Fruit fly (Drosophila melanogaster) whole organism, pupa: ENCODE results near the gene CG9948.

ENCODE experiments used
- CG10348 ChIP-seq: fragments of 200-800 bp; sonication (Bioruptor generic); IDR thresholded peaks from 2 replicates; pipeline ENCODE4 v1.3.6; 2022; ENCODE audit warnings: missing biosample characterization, missing genetic modification characterization
- CG12605 ChIP-seq: fragments of 200-800 bp; sonication (Bioruptor generic); IDR thresholded peaks from 2 replicates; pipeline ENCODE4 v1.3.6; 2022; ENCODE audit warnings: missing biosample characterization, missing genetic modification characterization
- CG13204 ChIP-seq: fragments of 200-800 bp; sonication (Bioruptor generic); optimal IDR thresholded peaks from 2 replicates; lab custom pipeline; 2018; ENCODE audit warnings: missing biosample characterization, mild to moderate bottlenecking, missing genetic modification characterization, moderate library complexity
- CG14655 ChIP-seq: fragments of 200-800 bp; sonication (Bioruptor generic); optimal IDR thresholded peaks from 3 replicates; lab custom pipeline; 2017; ENCODE audit warnings: mild to moderate bottlenecking, missing biosample characterization, missing genetic modification reagents, missing genetic modification characterization
- CG15710 ChIP-seq: fragments of 200-800 bp; sonication (Bioruptor generic); optimal IDR thresholded peaks from 2 replicates; lab custom pipeline; 2018; ENCODE audit warnings: missing biosample characterization, mild to moderate bottlenecking, missing genetic modification characterization, moderate library complexity
- CG17806 ChIP-seq: fragments of 200-800 bp; sonication (Bioruptor generic); optimal IDR thresholded peaks from 2 replicates; lab custom pipeline; 2018; ENCODE audit warnings: missing biosample characterization, mild to moderate bottlenecking, missing genetic modification characterization, moderate library complexity
- CG32121 ChIP-seq: fragments of 200-800 bp; sonication (Bioruptor generic); IDR thresholded peaks from 2 replicates; pipeline ENCODE4 v1.3.6; 2022; ENCODE audit warnings: missing biosample characterization, missing genetic modification characterization
- CG34367 ChIP-seq: fragments of 200-800 bp; sonication (Bioruptor generic); optimal IDR thresholded peaks from 2 replicates; lab custom pipeline; 2018; ENCODE audit warnings: missing biosample characterization, mild to moderate bottlenecking, missing genetic modification characterization
- CG4496 ChIP-seq: fragments of 200-800 bp; sonication (Bioruptor generic); IDR thresholded peaks from 3 replicates; pipeline ENCODE4 v1.3.6; 2022; ENCODE audit warnings: missing biosample characterization, missing genetic modification characterization
- CG8159 ChIP-seq: fragments of 200-800 bp; sonication (Bioruptor generic); optimal IDR thresholded peaks from 3 replicates; lab custom pipeline; 2018; ENCODE audit warnings: missing biosample characterization, mild to moderate bottlenecking, missing genetic modification characterization, moderate library complexity
- CG8301 ChIP-seq: fragments of 200-800 bp; sonication (Bioruptor generic); optimal IDR thresholded peaks from 2 replicates; lab custom pipeline; 2018; ENCODE audit warnings: missing biosample characterization, mild to moderate bottlenecking, missing genetic modification characterization
- CG9948 ChIP-seq: fragments of 200-800 bp; sonication (Bioruptor generic); optimal IDR thresholded peaks from 2 replicates; lab custom pipeline; 2018; ENCODE audit warnings: missing biosample characterization, mild to moderate bottlenecking, missing genetic modification characterization, moderate library complexity
- D1 ChIP-seq: fragments of 200-800 bp; sonication (Bioruptor generic); optimal IDR thresholded peaks from 2 replicates; lab custom pipeline; 2018; ENCODE audit warnings: missing biosample characterization, mild to moderate bottlenecking, missing genetic modification characterization, moderate library complexity
- EcR ChIP-seq: fragments of 200-800 bp; sonication (Bioruptor generic); optimal IDR thresholded peaks from 3 replicates; lab custom pipeline; 2019; ENCODE audit warnings: missing biosample characterization, missing genetic modification characterization, mild to moderate bottlenecking, moderate library complexity, missing genetic modification reagents
- Ets98B ChIP-seq: fragments of 200-800 bp; sonication (Bioruptor generic); IDR thresholded peaks from 2 replicates; pipeline ENCODE4 v1.3.6; 2022; ENCODE audit warnings: missing biosample characterization, missing genetic modification characterization
- Pif1A ChIP-seq: fragments of 200-800 bp; sonication (Bioruptor generic); optimal IDR thresholded peaks from 3 replicates; lab custom pipeline; 2016; ENCODE audit warnings: missing biosample characterization, missing genetic modification characterization
- Pif1B ChIP-seq: fragments of 200-800 bp; sonication (Bioruptor generic); optimal IDR thresholded peaks from 3 replicates; lab custom pipeline; 2016; ENCODE audit warnings: missing biosample characterization, missing genetic modification characterization
- Snoo ChIP-seq: fragments of 200-800 bp; sonication (Bioruptor generic); optimal IDR thresholded peaks from 3 replicates; lab custom pipeline; 2017; ENCODE audit warnings: missing biosample characterization, mild to moderate bottlenecking, missing genetic modification characterization, inconsistent platforms
- fd96Ca ChIP-seq: fragments of 200-800 bp; sonication (Bioruptor generic); IDR thresholded peaks from 3 replicates; pipeline ENCODE4 v1.3.6; 2022; ENCODE audit warnings: missing biosample characterization, missing genetic modification characterization
- gl ChIP-seq: fragments of 200-800 bp; sonication (Bioruptor generic); optimal IDR thresholded peaks from 2 replicates; lab custom pipeline; 2018; ENCODE audit warnings: missing biosample characterization, mild to moderate bottlenecking, missing genetic modification characterization
- rn ChIP-seq: fragments of 200-800 bp; sonication (Bioruptor generic); IDR thresholded peaks from 2 replicates; pipeline ENCODE4 v1.3.6; 2022; ENCODE audit warnings: missing biosample characterization, missing genetic modification characterization

The CG9948 gene

dm6 chr3L:6990288-6990687 lies 34.5 kb downstream of the CG9948 start, which contains the start of gene bin:
bin (plus strand) TSS chr3L:6990622.
- no peak for TF ChIP-seq CG17806 (tag; lab: Kevin White, UChicago)
- no peak for TF ChIP-seq EcR (GFP tag; lab: Kevin White, UChicago)
- TF ChIP-seq CG32121 (GFP tag; lab: Robert Waterston, UW), result no peak
- no peak for TF ChIP-seq CG4496 (GFP tag; lab: Robert Waterston, UW)
- no peak for TF ChIP-seq CG14655 (GFP tag; lab: Kevin White, UChicago)
- TF ChIP-seq rn, result no peak
- TF ChIP-seq CG8159 (tag; lab: Kevin White, UChicago), result no peak

dm6 chr3L:6993350-6993749 lies 37.6 kb downstream of the CG9948 start:
- TF ChIP-seq EcR (GFP tag; lab: Kevin White, UChicago) (no peak), CG34367 (no peak), Snoo (no peak), gl (tag; lab: Kevin White, UChicago) (no peak), CG32121 (GFP tag; lab: Robert Waterston, UW) (no peak), CG13204 (GFP tag; lab: Kevin White, UChicago) (no peak), CG15710 (no peak), Pif1B (no peak), rn (no peak), fd96Ca (GFP tag; lab: Robert Waterston, UW) (no peak), CG8301 (no peak), CG17806 (tag; lab: Kevin White, UChicago) (no peak), D1 (tag; lab: Kevin White, UChicago) (no peak), Ets98B (GFP tag; lab: Robert Waterston, UW) (no peak), CG9948 (tag; lab: Kevin White, UChicago) (no peak), Pif1A (no peak), CG12605 (GFP tag; lab: Robert Waterston, UW) (no peak), CG10348 (no peak), CG14655 (GFP tag; lab: Kevin White, UChicago) (no peak), CG8159 (tag; lab: Kevin White, UChicago) (no peak)

- no peak for TF ChIP-seq Ets98B (GFP tag; lab: Robert Waterston, UW)
- no peak for TF ChIP-seq Pif1A
- no peak for TF ChIP-seq CG8159 (tag; lab: Kevin White, UChicago)
- no peak for TF ChIP-seq CG34367
- TF ChIP-seq CG4496 (GFP tag; lab: Robert Waterston, UW), result no peak
- no peak for TF ChIP-seq EcR (GFP tag; lab: Kevin White, UChicago)
- no peak for TF ChIP-seq fd96Ca (GFP tag; lab: Robert Waterston, UW)
- no peak for TF ChIP-seq Snoo
- no peak for TF ChIP-seq CG15710
- no peak for TF ChIP-seq Pif1B
- TF ChIP-seq D1 (tag; lab: Kevin White, UChicago), result no peak
- no peak for TF ChIP-seq rn
- no peak for TF ChIP-seq CG8301
- TF ChIP-seq CG12605 (GFP tag; lab: Robert Waterston, UW), result no peak
Observed at dm6 chr3L:6995364-6995749, 39.6 kb downstream of the CG9948 start.

- peak; percentile 74 for TF ChIP-seq CG32121 (GFP tag; lab: Robert Waterston, UW)
- peak; percentile 6 for TF ChIP-seq CG34367
- peak; percentile 29 for TF ChIP-seq CG9948 (tag; lab: Kevin White, UChicago)
- TF ChIP-seq Pif1A, result peak; percentile 47
- TF ChIP-seq CG15710, result peak; percentile 28
- no peak for TF ChIP-seq Pif1B
- TF ChIP-seq CG4496 (GFP tag; lab: Robert Waterston, UW), result peak; percentile 59; the same call in 1 of the 3 replicates
- no peak for TF ChIP-seq gl (tag; lab: Kevin White, UChicago)
- TF ChIP-seq Snoo, result peak; percentile 3
- TF ChIP-seq CG8301, result peak; percentile 59
- TF ChIP-seq Ets98B (GFP tag; lab: Robert Waterston, UW), result peak; percentile 47; the same call in 1 of the 2 replicates
- TF ChIP-seq CG12605 (GFP tag; lab: Robert Waterston, UW), result no peak
- no peak for TF ChIP-seq CG13204 (GFP tag; lab: Kevin White, UChicago)
- no peak for TF ChIP-seq rn
- TF ChIP-seq CG8159 (tag; lab: Kevin White, UChicago), result peak; percentile 56
- 0 out of 3 replicates have a peak, but pooled peaks have one; percentile 34 for TF ChIP-seq fd96Ca (GFP tag; lab: Robert Waterston, UW)
- no peak for TF ChIP-seq EcR (GFP tag; lab: Kevin White, UChicago)
- TF ChIP-seq CG10348, result no peak
- TF ChIP-seq CG14655 (GFP tag; lab: Kevin White, UChicago), result peak; percentile 59
- no peak for TF ChIP-seq D1 (tag; lab: Kevin White, UChicago)
- peak; percentile 20 for TF ChIP-seq CG17806 (tag; lab: Kevin White, UChicago)
Observed at dm6 chr3L:6996907-6997306, 41.1 kb downstream of the CG9948 start.

dm6 chr3L:6997410-6997809 lies 41.6 kb downstream of the CG9948 start:
- TF ChIP-seq CG8301 (no peak), CG17806 (tag; lab: Kevin White, UChicago) (no peak), Pif1A (no peak), CG10348 (no peak), CG12605 (GFP tag; lab: Robert Waterston, UW) (peak; percentile 68; the same call in 1 of the 2 replicates)

dm6 chr3L:6998692-6999091 lies 42.9 kb downstream of the CG9948 start, which contains the start of gene Mp:
Mp (plus strand) TSS chr3L:6998843.
- no peak for TF ChIP-seq Pif1A
- no peak for TF ChIP-seq Pif1B
- no peak for TF ChIP-seq CG34367
- TF ChIP-seq CG32121 (GFP tag; lab: Robert Waterston, UW), result peak; percentile 16; the same call in 1 of the 2 replicates
- 0 out of 2 replicates have a peak, but pooled peaks have one; percentile 15 for TF ChIP-seq Ets98B (GFP tag; lab: Robert Waterston, UW)
- TF ChIP-seq CG12605 (GFP tag; lab: Robert Waterston, UW), result peak; percentile 33; the same call in 1 of the 2 replicates
- no peak for TF ChIP-seq CG8301
- TF ChIP-seq CG9948 (tag; lab: Kevin White, UChicago), result no peak
- TF ChIP-seq gl (tag; lab: Kevin White, UChicago), result no peak
- no peak for TF ChIP-seq D1 (tag; lab: Kevin White, UChicago)
- no peak for TF ChIP-seq CG17806 (tag; lab: Kevin White, UChicago)
- no peak for TF ChIP-seq CG10348
